Fruit fly (Drosophila melanogaster) whole organism, pupa: ENCODE measurements around the gene HDAC11.

ENCODE experiments used
- CG10348 ChIP-seq: fragments of 200-800 bp; sonication (Bioruptor generic); IDR thresholded peaks from 2 replicates; pipeline ENCODE4 v1.3.6; 2022; ENCODE audit warnings: missing biosample characterization, missing genetic modification characterization
- CG12605 ChIP-seq: fragments of 200-800 bp; sonication (Bioruptor generic); IDR thresholded peaks from 2 replicates; pipeline ENCODE4 v1.3.6; 2022; ENCODE audit warnings: missing biosample characterization, missing genetic modification characterization
- CG13204 ChIP-seq: fragments of 200-800 bp; sonication (Bioruptor generic); optimal IDR thresholded peaks from 2 replicates; lab custom pipeline; 2018; ENCODE audit warnings: missing biosample characterization, mild to moderate bottlenecking, missing genetic modification characterization, moderate library complexity
- CG14655 ChIP-seq: fragments of 200-800 bp; sonication (Bioruptor generic); optimal IDR thresholded peaks from 3 replicates; lab custom pipeline; 2017; ENCODE audit warnings: mild to moderate bottlenecking, missing biosample characterization, missing genetic modification reagents, missing genetic modification characterization
- CG15710 ChIP-seq: fragments of 200-800 bp; sonication (Bioruptor generic); optimal IDR thresholded peaks from 2 replicates; lab custom pipeline; 2018; ENCODE audit warnings: missing biosample characterization, mild to moderate bottlenecking, missing genetic modification characterization, moderate library complexity
- CG17806 ChIP-seq: fragments of 200-800 bp; sonication (Bioruptor generic); optimal IDR thresholded peaks from 2 replicates; lab custom pipeline; 2018; ENCODE audit warnings: missing biosample characterization, mild to moderate bottlenecking, missing genetic modification characterization, moderate library complexity
- CG32121 ChIP-seq: fragments of 200-800 bp; sonication (Bioruptor generic); IDR thresholded peaks from 2 replicates; pipeline ENCODE4 v1.3.6; 2022; ENCODE audit warnings: missing biosample characterization, missing genetic modification characterization
- CG34367 ChIP-seq: fragments of 200-800 bp; sonication (Bioruptor generic); optimal IDR thresholded peaks from 2 replicates; lab custom pipeline; 2018; ENCODE audit warnings: missing biosample characterization, mild to moderate bottlenecking, missing genetic modification characterization
- CG4496 ChIP-seq: fragments of 200-800 bp; sonication (Bioruptor generic); IDR thresholded peaks from 3 replicates; pipeline ENCODE4 v1.3.6; 2022; ENCODE audit warnings: missing biosample characterization, missing genetic modification characterization
- CG8159 ChIP-seq: fragments of 200-800 bp; sonication (Bioruptor generic); optimal IDR thresholded peaks from 3 replicates; lab custom pipeline; 2018; ENCODE audit warnings: missing biosample characterization, mild to moderate bottlenecking, missing genetic modification characterization, moderate library complexity
- CG8301 ChIP-seq: fragments of 200-800 bp; sonication (Bioruptor generic); optimal IDR thresholded peaks from 2 replicates; lab custom pipeline; 2018; ENCODE audit warnings: missing biosample characterization, mild to moderate bottlenecking, missing genetic modification characterization
- CG9948 ChIP-seq: fragments of 200-800 bp; sonication (Bioruptor generic); optimal IDR thresholded peaks from 2 replicates; lab custom pipeline; 2018; ENCODE audit warnings: missing biosample characterization, mild to moderate bottlenecking, missing genetic modification characterization, moderate library complexity
- D1 ChIP-seq: fragments of 200-800 bp; sonication (Bioruptor generic); optimal IDR thresholded peaks from 2 replicates; lab custom pipeline; 2018; ENCODE audit warnings: missing biosample characterization, mild to moderate bottlenecking, missing genetic modification characterization, moderate library complexity
- EcR ChIP-seq: fragments of 200-800 bp; sonication (Bioruptor generic); optimal IDR thresholded peaks from 3 replicates; lab custom pipeline; 2019; ENCODE audit warnings: missing biosample characterization, missing genetic modification characterization, mild to moderate bottlenecking, moderate library complexity, missing genetic modification reagents
- Ets98B ChIP-seq: fragments of 200-800 bp; sonication (Bioruptor generic); IDR thresholded peaks from 2 replicates; pipeline ENCODE4 v1.3.6; 2022; ENCODE audit warnings: missing biosample characterization, missing genetic modification characterization
- Pif1A ChIP-seq: fragments of 200-800 bp; sonication (Bioruptor generic); optimal IDR thresholded peaks from 3 replicates; lab custom pipeline; 2016; ENCODE audit warnings: missing biosample characterization, missing genetic modification characterization
- Pif1B ChIP-seq: fragments of 200-800 bp; sonication (Bioruptor generic); optimal IDR thresholded peaks from 3 replicates; lab custom pipeline; 2016; ENCODE audit warnings: missing biosample characterization, missing genetic modification characterization
- Snoo ChIP-seq: fragments of 200-800 bp; sonication (Bioruptor generic); optimal IDR thresholded peaks from 3 replicates; lab custom pipeline; 2017; ENCODE audit warnings: missing biosample characterization, mild to moderate bottlenecking, missing genetic modification characterization, inconsistent platforms
- fd96Ca ChIP-seq: fragments of 200-800 bp; sonication (Bioruptor generic); IDR thresholded peaks from 3 replicates; pipeline ENCODE4 v1.3.6; 2022; ENCODE audit warnings: missing biosample characterization, missing genetic modification characterization
- gl ChIP-seq: fragments of 200-800 bp; sonication (Bioruptor generic); optimal IDR thresholded peaks from 2 replicates; lab custom pipeline; 2018; ENCODE audit warnings: missing biosample characterization, mild to moderate bottlenecking, missing genetic modification characterization
- rn ChIP-seq: fragments of 200-800 bp; sonication (Bioruptor generic); IDR thresholded peaks from 2 replicates; pipeline ENCODE4 v1.3.6; 2022; ENCODE audit warnings: missing biosample characterization, missing genetic modification characterization

The HDAC11 gene

dm6 chr3R:24829887-24830351 is 26.1 kb downstream of the HDAC11 start, which contains the start of the genes Kaz and CG43273:
Gene Kaz, minus strand, starts transcription at chr3R:24829959.
Gene CG43273, plus strand, starts transcription at chr3R:24830301.
- peak; percentile 52; the same call in 1 of the 3 replicates for TF ChIP-seq CG4496 (GFP tag; lab: Robert Waterston, UW)
- peak; percentile 14; the same call in 1 of the 2 replicates for TF ChIP-seq CG32121 (GFP tag; lab: Robert Waterston, UW)
- TF ChIP-seq CG8301 (tag; lab: Kevin White, UChicago) = no peak

DNA sequence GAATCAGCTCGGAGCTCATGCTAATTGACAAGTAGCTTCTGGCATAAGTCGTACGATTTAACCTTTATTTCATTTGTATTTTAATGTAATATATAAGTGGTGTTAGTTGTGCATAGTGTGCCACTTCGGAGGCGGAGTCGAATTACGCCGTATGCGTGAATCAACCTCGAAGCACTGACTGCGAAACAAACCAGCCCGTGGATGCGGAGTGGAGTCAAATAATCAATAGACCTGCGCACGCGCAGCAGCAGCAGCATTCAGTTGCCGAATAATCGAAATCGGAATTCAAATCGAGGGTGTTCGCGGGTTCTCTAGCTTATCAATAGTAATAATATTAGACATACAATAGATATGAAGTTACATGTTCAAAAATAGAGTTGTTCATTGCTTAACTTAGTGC is 27.8 kb downstream of the HDAC11 start, which contains the start of gene RabX4:
Gene RabX4, minus strand, starts transcription at position 176 of the 400 bp plus-strand sequence.
- TF ChIP-seq fd96Ca = no peak
- TF ChIP-seq CG4496 (GFP tag; lab: Robert Waterston, UW) = no peak
- TF ChIP-seq CG12605 = no peak
- TF ChIP-seq CG34367 = no peak
- no peak for TF ChIP-seq EcR (GFP tag; lab: Kevin White, UChicago)
- TF ChIP-seq CG15710 (tag; lab: Kevin White, UChicago) = no peak
- no peak for TF ChIP-seq CG13204
- TF ChIP-seq rn (GFP tag; lab: Robert Waterston, UW) = no peak
- TF ChIP-seq CG8301 (tag; lab: Kevin White, UChicago) = no peak
- TF ChIP-seq CG10348 = no peak
- TF ChIP-seq, all 21 proteins: peak for 0

DNA sequence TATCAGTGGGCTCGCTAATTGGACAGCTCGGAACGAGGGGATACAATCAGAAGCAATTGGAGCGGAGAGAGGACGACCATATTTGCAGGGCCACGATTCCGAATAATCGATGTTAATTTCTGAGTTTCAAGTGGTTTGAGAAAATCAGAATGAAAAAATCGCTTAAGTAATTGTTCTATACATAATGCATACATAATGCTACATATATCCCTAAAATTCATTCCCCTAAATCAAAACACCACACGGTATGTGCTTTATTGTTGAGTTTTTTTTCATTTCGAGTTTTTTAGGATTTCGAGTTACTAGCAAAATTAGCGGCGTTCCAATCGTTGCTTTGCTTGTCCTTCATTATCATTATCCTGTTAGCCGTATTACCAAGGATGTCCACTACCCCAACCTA is 30.5 kb downstream of the HDAC11 start, which contains the start of gene niki:
Gene niki, minus strand, starts transcription at position 101 of the 400 bp plus-strand sequence.
- TF ChIP-seq CG34367 = no peak
- no peak for TF ChIP-seq EcR (GFP tag; lab: Kevin White, UChicago)
- no peak for TF ChIP-seq CG8301 (tag; lab: Kevin White, UChicago)
- no peak for TF ChIP-seq CG8159
- TF ChIP-seq Pif1B = no peak
- TF ChIP-seq Snoo (tag; lab: Kevin White, UChicago) = no peak

dm6 chr3R:24823061-24823460 is 33.0 kb downstream of the HDAC11 start:
- TF ChIP-seq CG8159 (no peak), CG12605 (no peak), Snoo (tag; lab: Kevin White, UChicago) (no peak), CG32121 (GFP tag; lab: Robert Waterston, UW) (no peak), gl (tag; lab: Kevin White, UChicago) (no peak), Pif1A (GFP tag; lab: Kevin White, UChicago) (no peak), fd96Ca (no peak), CG10348 (no peak), CG14655 (no peak), CG15710 (tag; lab: Kevin White, UChicago) (no peak), CG17806 (tag; lab: Kevin White, UChicago) (no peak), Pif1B (no peak), EcR (GFP tag; lab: Kevin White, UChicago) (no peak), CG13204 (no peak), rn (GFP tag; lab: Robert Waterston, UW) (no peak), CG9948 (tag; lab: Kevin White, UChicago) (no peak), CG4496 (GFP tag; lab: Robert Waterston, UW) (no peak), CG8301 (tag; lab: Kevin White, UChicago) (no peak), Ets98B (GFP tag; lab: Robert Waterston, UW) (no peak), D1 (tag; lab: Kevin White, UChicago) (no peak)

- TF ChIP-seq Snoo (tag; lab: Kevin White, UChicago) = no peak
- 0 out of 2 replicates have a peak, but pooled peaks have one; percentile 21 for TF ChIP-seq CG32121 (GFP tag; lab: Robert Waterston, UW)
These were observed 38.8 kb downstream of the HDAC11 start, which contains the start of the genes CG5808 and Saf-B for dm6 chr3R:24816993-24817854. Gene CG5808, minus strand, starts transcription at chr3R:24817007. Gene Saf-B, plus strand, starts transcription at chr3R:24817464.

DNA sequence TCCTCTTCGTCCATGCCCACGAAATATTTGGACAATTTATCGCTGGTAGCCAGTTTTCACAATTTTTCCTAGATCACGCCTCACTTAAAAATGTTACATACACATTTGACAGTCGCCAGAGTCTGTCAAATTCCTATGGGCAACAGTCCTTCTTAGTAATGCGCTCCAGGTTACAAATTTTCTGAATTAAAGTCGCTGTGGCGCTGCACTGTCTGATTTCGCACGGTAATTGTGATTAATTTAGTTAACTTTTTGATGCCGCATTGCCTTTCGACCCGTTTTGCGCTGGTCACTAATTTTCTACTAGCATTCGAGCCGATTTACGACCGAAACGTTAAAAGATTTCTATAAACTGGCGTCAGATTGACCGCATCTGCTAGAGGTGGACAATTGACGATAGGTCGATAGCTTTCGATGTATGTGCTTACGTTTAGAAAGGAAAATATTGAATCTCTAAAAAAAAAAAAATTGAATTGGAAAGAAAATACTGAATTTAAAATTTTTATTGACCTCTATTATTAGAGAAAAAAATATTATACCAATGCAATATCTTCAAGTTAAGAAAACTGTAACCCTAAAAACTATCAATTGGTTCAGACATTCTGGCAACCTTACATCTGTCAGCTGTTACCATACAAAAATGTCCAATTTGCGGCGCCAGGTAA is 42.3 kb downstream of the HDAC11 start, which contains the start of the genes lili and CG34150:
Gene lili, minus strand, starts transcription at position 376 of the 665 bp plus-strand sequence.
Gene CG34150, plus strand, starts transcription at position 626 of the 665 bp plus-strand sequence.
- TF ChIP-seq CG34367 (no peak), CG12605 (peak; percentile 27), CG14655 (no peak), Ets98B (GFP tag; lab: Robert Waterston, UW) (peak; percentile 38; the same call in 1 of the 2 replicates), CG15710 (tag; lab: Kevin White, UChicago) (peak; percentile 60), Snoo (tag; lab: Kevin White, UChicago) (peak; percentile 31), EcR (GFP tag; lab: Kevin White, UChicago) (peak; percentile 22), CG32121 (GFP tag; lab: Robert Waterston, UW) (peak; percentile 28; the same call in 1 of the 2 replicates), rn (GFP tag; lab: Robert Waterston, UW) (no peak), CG4496 (GFP tag; lab: Robert Waterston, UW) (peak; percentile 79), CG9948 (tag; lab: Kevin White, UChicago) (peak; percentile 38), CG17806 (tag; lab: Kevin White, UChicago) (peak; percentile 39)
